Worm (Caenorhabditis elegans) whole organism, midembryonic: Measurements from ENCODE around the gene msp-31.

ENCODE experiments used
- T22C8.4 ChIP-seq: fragments of 200-800 bp; sonication (Bioruptor generic); IDR thresholded peaks from 2 replicates; pipeline ENCODE4 v1.3.6; 2022; ENCODE audit warnings: missing genetic modification characterization, missing compliant biosample characterization
- cog-1 ChIP-seq: sonication (generic microtip); optimal IDR thresholded peaks from 2 replicates; lab custom pipeline; 2016; ENCODE audit warnings: missing genetic modification characterization, missing compliant biosample characterization
- flt-1 ChIP-seq: fragments of 200-800 bp; sonication (Bioruptor generic); IDR thresholded peaks from 2 replicates; pipeline ENCODE4 v1.3.6; 2022; ENCODE audit warnings: missing genetic modification characterization, missing compliant biosample characterization
- klf-2 ChIP-seq: fragments of 200-800 bp; sonication (Bioruptor generic); conservative IDR thresholded peaks from 2 replicates; pipeline ENCODE4 v1.3.6; 2022; ENCODE audit warnings: missing genetic modification reagents, missing genetic modification characterization, missing compliant biosample characterization
- med-1 ChIP-seq: sonication (generic microtip); optimal IDR thresholded peaks from 2 replicates; lab custom pipeline; 2017; ENCODE audit warnings: missing genetic modification characterization, mild to moderate bottlenecking, missing compliant biosample characterization, antibody characterized with exemption, missing genetic modification reagents; ENCODE audit not compliant: insufficient read depth
- ref-1 ChIP-seq: fragments of 200-800 bp; sonication (Bioruptor generic); conservative IDR thresholded peaks from 2 replicates; pipeline ENCODE4 v1.3.6; 2022; ENCODE audit warnings: missing genetic modification reagents, missing genetic modification characterization, missing compliant biosample characterization
- tab-1 ChIP-seq: fragments of 200-800 bp; sonication (Bioruptor generic); IDR thresholded peaks from 2 replicates; pipeline ENCODE4 v1.3.6; 2022; ENCODE audit warnings: missing genetic modification characterization, missing compliant biosample characterization
- ztf-23 ChIP-seq: fragments of 200-800 bp; sonication (Bioruptor generic); IDR thresholded peaks from 2 replicates; pipeline ENCODE4 v1.3.6; 2022; ENCODE audit warnings: missing genetic modification reagents, missing genetic modification characterization, missing compliant biosample characterization
- ztf-29 ChIP-seq: fragments of 200-800 bp; sonication (Bioruptor generic); IDR thresholded peaks from 2 replicates; pipeline ENCODE4 v1.3.6; 2022; ENCODE audit warnings: missing genetic modification reagents, missing genetic modification characterization, missing compliant biosample characterization

DNA sequence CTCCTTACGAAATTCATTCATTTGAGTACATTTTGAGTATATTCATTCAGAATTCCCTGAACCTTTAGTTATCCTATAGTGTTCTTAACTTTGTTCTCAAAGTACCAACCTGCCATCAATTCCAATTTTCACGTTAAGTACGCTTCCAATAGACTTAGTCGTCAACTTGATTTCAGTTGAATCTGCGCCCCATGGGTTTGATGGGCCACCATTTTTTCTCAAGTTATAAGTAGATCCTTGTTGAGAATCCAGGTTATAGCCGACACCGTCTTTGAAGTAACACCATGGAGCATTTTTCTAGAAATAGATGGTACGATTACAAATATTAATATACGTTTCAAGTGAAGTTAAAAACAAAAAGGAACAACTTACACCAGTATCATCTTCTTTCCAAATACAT is 8.4 kb upstream of the msp-31 start:
- TF ChIP-seq T22C8.4 (GFP tag; lab: Robert Waterston, UW) (no peak), ref-1 (no peak), ztf-29 (GFP tag; lab: Robert Waterston, UW) (no peak), flt-1 (GFP tag; lab: Robert Waterston, UW) (no peak), tab-1 (GFP tag; lab: Robert Waterston, UW) (no peak), med-1 (GFP tag; lab: Kevin White, UChicago) (no peak), cog-1 (tag; lab: Kevin White, UChicago) (no peak), ztf-23 (GFP tag; lab: Robert Waterston, UW) (no peak), klf-2 (no peak)
